Fruit fly (Drosophila melanogaster) whole organism, embryonic: ENCODE measurements around the gene loaf.

Experiments used
- ATbp ChIP-seq: fragments of 200-800 bp; sonication (Bioruptor generic); optimal IDR thresholded peaks from 2 replicates; lab custom pipeline; 2017; ENCODE audit warnings: missing biosample characterization, mild to moderate bottlenecking, missing genetic modification characterization, missing genetic modification reagents
- Aef1 ChIP-seq: fragments of 200-800 bp; sonication (Bioruptor generic); IDR thresholded peaks from 3 replicates; pipeline ENCODE4 v1.3.6; 2022; ENCODE audit warnings: missing biosample characterization, missing genetic modification characterization
- Atf-2 ChIP-seq: fragments of 200-800 bp; sonication (Bioruptor generic); optimal IDR thresholded peaks from 2 replicates; lab custom pipeline; 2016; ENCODE audit warnings: missing biosample characterization, missing genetic modification characterization
- CG10209 ChIP-seq: fragments of 200-800 bp; sonication (Bioruptor generic); optimal IDR thresholded peaks from 3 replicates; lab custom pipeline; 2017; ENCODE audit warnings: missing biosample characterization, mild to moderate bottlenecking, missing genetic modification characterization, missing genetic modification reagents
- CG1024 ChIP-seq: fragments of 200-800 bp; sonication (Bioruptor generic); IDR thresholded peaks from 2 replicates; pipeline ENCODE4 v1.3.6; 2022; ENCODE audit warnings: missing biosample characterization, missing genetic modification characterization
- CG10543 ChIP-seq: fragments of 200-800 bp; sonication (Bioruptor generic); optimal IDR thresholded peaks from 3 replicates; lab custom pipeline; 2017; ENCODE audit warnings: missing biosample characterization, mild to moderate bottlenecking, missing genetic modification characterization, moderate library complexity
- CG1233 ChIP-seq: fragments of 200-800 bp; sonication (Bioruptor generic); optimal IDR thresholded peaks from 4 replicates; lab custom pipeline; 2018; ENCODE audit warnings: missing biosample characterization, mild to moderate bottlenecking, missing genetic modification characterization
- CG12391 ChIP-seq: fragments of 200-800 bp; sonication (Bioruptor generic); optimal IDR thresholded peaks from 3 replicates; lab custom pipeline; 2018; ENCODE audit warnings: missing biosample characterization, mild to moderate bottlenecking, missing genetic modification characterization, moderate library complexity
- CG15269 ChIP-seq: fragments of 200-800 bp; sonication (Bioruptor generic); optimal IDR thresholded peaks from 2 replicates; lab custom pipeline; 2018; ENCODE audit warnings: missing biosample characterization, mild to moderate bottlenecking, missing genetic modification characterization, moderate library complexity
- CG15479 ChIP-seq: fragments of 200-800 bp; sonication (Bioruptor generic); optimal IDR thresholded peaks from 3 replicates; lab custom pipeline; 2019; ENCODE audit warnings: missing biosample characterization, mild to moderate bottlenecking, missing genetic modification characterization, moderate library complexity
- CG16779 ChIP-seq: fragments of 200-800 bp; sonication (Bioruptor generic); IDR thresholded peaks from 2 replicates; pipeline ENCODE4 v1.3.6; 2022; ENCODE audit warnings: missing biosample characterization, missing genetic modification characterization
- CG17829 ChIP-seq: fragments of 200-800 bp; optimal IDR thresholded peaks from 2 replicates; lab custom pipeline; 2019; ENCODE audit warnings: missing biosample characterization, mild to moderate bottlenecking, missing genetic modification characterization, moderate library complexity
- CG18599 ChIP-seq: fragments of 200-800 bp; sonication (Bioruptor generic); optimal IDR thresholded peaks from 3 replicates; lab custom pipeline; 2017; ENCODE audit warnings: missing biosample characterization, missing genetic modification characterization, mild to moderate bottlenecking, moderate library complexity, missing genetic modification reagents
- CG32767 ChIP-seq: fragments of 200-800 bp; sonication (Bioruptor generic); IDR thresholded peaks from 2 replicates; pipeline ENCODE4 v1.3.6; 2022; ENCODE audit warnings: missing biosample characterization, missing genetic modification characterization
- CG3847 ChIP-seq: fragments of 200-800 bp; sonication (Bioruptor generic); IDR thresholded peaks from 2 replicates; pipeline ENCODE4 v1.3.6; 2022; ENCODE audit warnings: missing biosample characterization, missing genetic modification characterization
- CG4707 ChIP-seq: fragments of 200-800 bp; sonication (Bioruptor generic); optimal IDR thresholded peaks from 2 replicates; lab custom pipeline; 2018; ENCODE audit warnings: missing biosample characterization, mild to moderate bottlenecking, missing genetic modification characterization, moderate library complexity
- CG4854 ChIP-seq: fragments of 200-800 bp; sonication (Bioruptor generic); optimal IDR thresholded peaks from 2 replicates; lab custom pipeline; 2016; ENCODE audit warnings: missing biosample characterization, missing genetic modification characterization, inconsistent platforms
- CG7928 ChIP-seq: fragments of 200-800 bp; sonication (Bioruptor generic); optimal IDR thresholded peaks from 2 replicates; lab custom pipeline; 2017; ENCODE audit warnings: missing biosample characterization, mild to moderate bottlenecking, missing genetic modification characterization
- CG8765 ChIP-seq: fragments of 200-800 bp; sonication (Bioruptor generic); IDR thresholded peaks from 2 replicates; pipeline ENCODE4 v1.3.6; 2022; ENCODE audit warnings: missing biosample characterization, missing genetic modification characterization
- CG9932 ChIP-seq: fragments of 200-800 bp; sonication (Bioruptor generic); IDR thresholded peaks from 2 replicates; pipeline ENCODE4 v1.3.6; 2022; ENCODE audit warnings: missing biosample characterization, missing genetic modification characterization
- CoRest ChIP-seq: fragments of 200-800 bp; sonication (Bioruptor generic); optimal IDR thresholded peaks from 3 replicates; lab custom pipeline; 2018; ENCODE audit warnings: missing biosample characterization, mild to moderate bottlenecking, missing genetic modification characterization, moderate library complexity
- D19B ChIP-seq: fragments of 200-800 bp; sonication (Bioruptor generic); optimal IDR thresholded peaks from 2 replicates; lab custom pipeline; 2017; ENCODE audit warnings: missing biosample characterization, mild to moderate bottlenecking, missing genetic modification characterization
- E2f1 ChIP-seq: fragments of 200-800 bp; sonication (Bioruptor generic); IDR thresholded peaks from 2 replicates; pipeline ENCODE4 v1.3.6; 2022; ENCODE audit warnings: missing biosample characterization, missing genetic modification characterization
- Elba2 ChIP-seq: fragments of 200-800 bp; sonication (Bioruptor generic); optimal IDR thresholded peaks from 3 replicates; lab custom pipeline; 2016; ENCODE audit warnings: missing biosample characterization, missing genetic modification characterization
- HLH4C ChIP-seq: fragments of 200-800 bp; sonication (Bioruptor generic); IDR thresholded peaks from 3 replicates; pipeline ENCODE4 v1.3.6; 2022; ENCODE audit warnings: missing biosample characterization, missing genetic modification characterization; ENCODE audit not compliant: partially characterized antibody
- HLH54F ChIP-seq: fragments of 200-800 bp; sonication (Bioruptor generic); optimal IDR thresholded peaks from 3 replicates; lab custom pipeline; 2016; ENCODE audit warnings: missing biosample characterization, missing genetic modification characterization
- Hey ChIP-seq: fragments of 200-800 bp; sonication (Bioruptor generic); optimal IDR thresholded peaks from 3 replicates; lab custom pipeline; 2018; ENCODE audit warnings: missing biosample characterization, mild to moderate bottlenecking, missing genetic modification characterization
- Hr78 ChIP-seq, 2 experiments: fragments of 200-800 bp in 1 of 2; fragments of >200 bp in 1 of 2; sonication (Bioruptor generic) in 1 of 2; optimal IDR thresholded peaks; 2 replicates each; lab custom pipeline; 2017 to 2019; ENCODE audit warnings: missing biosample characterization in 2 of 2, missing genetic modification characterization in 2 of 2, mild to moderate bottlenecking in 1 of 2, moderate library complexity in 1 of 2
- Med ChIP-seq: fragments of 200-800 bp; sonication (Bioruptor generic); peaks from one replicate; lab custom pipeline; 2016; ENCODE audit warnings: missing biosample characterization, missing genetic modification characterization, mild to moderate bottlenecking, inconsistent platforms, moderate library complexity
- NC2β ChIP-seq: fragments of 200-800 bp; sonication (Bioruptor generic); optimal IDR thresholded peaks from 2 replicates; lab custom pipeline; 2016; ENCODE audit warnings: missing biosample characterization, missing genetic modification characterization
- Ravus ChIP-seq: fragments of 200-800 bp; sonication (Bioruptor generic); IDR thresholded peaks from 2 replicates; pipeline ENCODE4 v1.3.6; 2022; ENCODE audit warnings: missing biosample characterization, missing genetic modification characterization
- Spps ChIP-seq: fragments of 200-800 bp; sonication (Bioruptor generic); optimal IDR thresholded peaks from 2 replicates; lab custom pipeline; 2018; ENCODE audit warnings: missing biosample characterization, mild to moderate bottlenecking, missing genetic modification characterization
- Sry-δ ChIP-seq: fragments of 200-800 bp; sonication (Bioruptor generic); optimal IDR thresholded peaks from 2 replicates; lab custom pipeline; 2016; ENCODE audit warnings: missing biosample characterization, missing genetic modification characterization
- Taf1 ChIP-seq: fragments of 200-800 bp; sonication (Bioruptor generic); IDR thresholded peaks from 2 replicates; pipeline ENCODE4 v1.3.6; 2022; ENCODE audit warnings: missing biosample characterization, missing genetic modification characterization
- Trl ChIP-seq, 3 experiments: fragments of >200 bp in 2 of 3; fragments of 200-800 bp in 1 of 3; sonication (Bioruptor generic) in 1 of 3; optimal IDR thresholded peaks; 2 replicates in 1 of 3; 3 replicates in 2 of 3; lab custom pipeline; 2016 to 2017; ENCODE audit warnings: missing biosample characterization in 1 of 3, missing genetic modification characterization in 1 of 3
- cato ChIP-seq: fragments of 200-800 bp; sonication (Bioruptor generic); optimal IDR thresholded peaks from 2 replicates; lab custom pipeline; 2016; ENCODE audit warnings: missing biosample characterization, missing genetic modification characterization, borderline replicate concordance
- chn ChIP-seq: fragments of 200-800 bp; sonication (Bioruptor generic); optimal IDR thresholded peaks from 2 replicates; lab custom pipeline; 2016; ENCODE audit warnings: missing biosample characterization, missing genetic modification characterization
- da ChIP-seq: fragments of 200-800 bp; sonication (Bioruptor generic); optimal IDR thresholded peaks from 2 replicates; lab custom pipeline; 2016; ENCODE audit warnings: missing biosample characterization, missing genetic modification characterization
- dpn ChIP-seq, 2 experiments: fragments of 200-800 bp; sonication (Bioruptor generic); optimal IDR thresholded peaks; 3 replicates each; lab custom pipeline; 2016; ENCODE audit warnings: missing biosample characterization in 2 of 2, missing genetic modification characterization in 2 of 2
- dysf ChIP-seq: fragments of 200-800 bp; sonication (Bioruptor generic); IDR thresholded peaks from 3 replicates; pipeline ENCODE4 v1.3.6; 2022; ENCODE audit warnings: missing biosample characterization, missing genetic modification characterization
- fd102C ChIP-seq: fragments of 200-800 bp; sonication (Bioruptor generic); optimal IDR thresholded peaks from 2 replicates; lab custom pipeline; 2018; ENCODE audit warnings: missing biosample characterization, mild to moderate bottlenecking, missing genetic modification characterization, moderate library complexity
- fd96Cb ChIP-seq: fragments of 200-800 bp; sonication (Bioruptor generic); optimal IDR thresholded peaks from 2 replicates; lab custom pipeline; 2018; ENCODE audit warnings: missing biosample characterization, mild to moderate bottlenecking, missing genetic modification characterization, moderate library complexity
- gcm ChIP-seq: fragments of 200-800 bp; sonication (Bioruptor generic); optimal IDR thresholded peaks from 2 replicates; lab custom pipeline; 2019; ENCODE audit warnings: missing biosample characterization, mild to moderate bottlenecking, missing genetic modification characterization, moderate library complexity
- gfzf ChIP-seq: fragments of 200-800 bp; sonication (Bioruptor generic); optimal IDR thresholded peaks from 2 replicates; lab custom pipeline; 2016; ENCODE audit warnings: missing biosample characterization, mild to moderate bottlenecking, missing genetic modification characterization, moderate library complexity
- jumu ChIP-seq: fragments of 200-800 bp; sonication (Bioruptor generic); optimal IDR thresholded peaks from 3 replicates; lab custom pipeline; 2016; ENCODE audit warnings: missing biosample characterization, missing genetic modification characterization
- luna ChIP-seq: fragments of 200-800 bp; sonication (Bioruptor generic); optimal IDR thresholded peaks from 2 replicates; lab custom pipeline; 2016; ENCODE audit warnings: missing biosample characterization, missing genetic modification characterization
- row ChIP-seq: fragments of 200-800 bp; sonication (Bioruptor generic); IDR thresholded peaks from 3 replicates; pipeline ENCODE4 v1.3.6; 2022; ENCODE audit warnings: missing biosample characterization, missing genetic modification characterization
- tgo ChIP-seq: fragments of 200-800 bp; sonication (Bioruptor generic); IDR thresholded peaks from 3 replicates; pipeline ENCODE4 v1.3.6; 2022; ENCODE audit warnings: missing biosample characterization, missing genetic modification characterization
- vnd ChIP-seq: fragments of 200-800 bp; sonication (Bioruptor generic); IDR thresholded peaks from 3 replicates; pipeline ENCODE4 v1.3.6; 2022; ENCODE audit warnings: missing biosample characterization, missing genetic modification characterization; ENCODE audit not compliant: partially characterized antibody
- vvl ChIP-seq: fragments of 200-800 bp; sonication (Bioruptor generic); IDR thresholded peaks from 2 replicates; pipeline ENCODE4 v1.3.6; 2022; ENCODE audit warnings: missing biosample characterization, missing genetic modification characterization

The loaf gene

DNA sequence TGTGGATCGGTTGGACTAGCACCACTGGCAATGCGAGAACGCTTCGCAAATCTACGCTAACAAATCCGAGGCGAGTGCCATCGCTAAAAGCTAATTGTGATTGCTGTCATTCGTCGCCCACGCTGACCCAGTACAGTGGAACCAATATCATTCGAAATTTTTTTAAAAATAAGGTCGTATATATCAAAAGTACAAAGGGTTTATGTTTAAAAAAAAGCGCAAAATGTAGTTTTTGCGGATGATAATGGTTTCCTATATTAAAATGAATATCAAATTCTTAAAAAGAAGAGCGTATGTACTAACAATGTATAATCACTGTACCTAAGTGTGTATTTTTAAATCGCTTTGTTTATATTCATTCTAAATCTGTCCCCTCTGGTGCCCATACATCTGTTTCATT, 19.3 kb upstream of the loaf start (continued):
- peak; percentile 17 for TF ChIP-seq CG7928 (GFP tag; lab: Kevin White, UChicago)
- peak; percentile 58 for TF ChIP-seq CG18599
- peak; percentile 39; the same call in 2 of the 3 replicates for TF ChIP-seq Aef1 (GFP tag; lab: Robert Waterston, UW)
- TF ChIP-seq CG4854 (GFP tag; lab: Kevin White, UChicago), result no peak
- peak; percentile 14 for TF ChIP-seq Sry-δ (GFP tag; lab: Kevin White, UChicago)
- no peak for TF ChIP-seq CG15269 (tag; lab: Kevin White, UChicago)
- TF ChIP-seq fd102C, result no peak
- no peak for TF ChIP-seq D19B
- no peak for TF ChIP-seq CG4707 (GFP tag; lab: Kevin White, UChicago)
- TF ChIP-seq CG9932, result peak; percentile 75
- TF ChIP-seq chn, result no peak
- TF ChIP-seq Atf-2 (GFP tag; lab: Kevin White, UChicago), result no peak
- no peak for TF ChIP-seq cato (GFP tag; lab: Kevin White, UChicago)
- TF ChIP-seq Med, result peak; percentile 71
- TF ChIP-seq gcm (GFP tag; lab: Kevin White, UChicago), result no peak
- TF ChIP-seq fd96Cb, result peak; percentile 25
- TF ChIP-seq E2f1 (GFP tag; lab: Robert Waterston, UW), result 0 out of 2 replicates have a peak, but pooled peaks have one; percentile 40
- 0 out of 2 replicates have a peak, but pooled peaks have one; percentile 15 for TF ChIP-seq Taf1 (GFP tag; lab: Robert Waterston, UW)
- TF ChIP-seq ATbp (GFP tag; lab: Kevin White, UChicago), result no peak
- TF ChIP-seq Elba2, result no peak
- no peak for TF ChIP-seq HLH4C (GFP tag; lab: Robert Waterston, UW)
- peak; percentile 28 for TF ChIP-seq CG1233 (GFP tag; lab: Kevin White, UChicago)
- TF ChIP-seq Ravus (GFP tag; lab: Robert Waterston, UW), result no peak; the same call in 1 of the 2 replicates
- peak; percentile 59 for TF ChIP-seq CoRest (tag; lab: Kevin White, UChicago)
- TF ChIP-seq CG8765 (GFP tag; lab: Robert Waterston, UW), result no peak
- TF ChIP-seq CG10209 (GFP tag; lab: Kevin White, UChicago), result peak; percentile 29
- no peak for TF ChIP-seq Trl (optimal IDR thresholded peaks at IDR 0.05; lab: Kevin White, UChicago)
- TF ChIP-seq Trl (GFP tag; optimal IDR thresholded peaks at IDR 0.05; lab: Kevin White, UChicago), result no peak
- TF ChIP-seq CG1024 (GFP tag; lab: Robert Waterston, UW), result no peak
- no peak for TF ChIP-seq gfzf (GFP tag; lab: Kevin White, UChicago)
- peak; percentile 80 for TF ChIP-seq dysf (GFP tag; lab: Robert Waterston, UW)
- no peak for TF ChIP-seq CG17829 (tag; lab: Kevin White, UChicago)
- peak; percentile 67; the same call in 2 of the 3 replicates for TF ChIP-seq tgo
- peak; percentile 66; the same call in 1 of the 2 replicates for TF ChIP-seq vvl (GFP tag; lab: Robert Waterston, UW)
- peak; percentile 67 for TF ChIP-seq CG10543 (GFP tag; lab: Kevin White, UChicago)
- no peak for TF ChIP-seq HLH54F (GFP tag; lab: Kevin White, UChicago)
- TF ChIP-seq CG12391 (tag; lab: Kevin White, UChicago), result no peak
- TF ChIP-seq da, result no peak
- TF ChIP-seq CG32767 (GFP tag; lab: Robert Waterston, UW), result peak; percentile 47; the same call in 1 of the 2 replicates
- no peak for TF ChIP-seq CG16779
- no peak for TF ChIP-seq jumu (GFP tag; lab: Kevin White, UChicago)
- no peak for TF ChIP-seq luna (GFP tag; lab: Kevin White, UChicago)
- TF ChIP-seq Hey (tag; lab: Kevin White, UChicago), result no peak
- no peak for TF ChIP-seq CG15479 (GFP tag; lab: Kevin White, UChicago)
- no peak for TF ChIP-seq NC2β (GFP tag; lab: Kevin White, UChicago)
- no peak for TF ChIP-seq Spps (tag; lab: Kevin White, UChicago)
- no peak for TF ChIP-seq Hr78 (GFP tag; optimal IDR thresholded peaks at IDR 0.05; lab: Kevin White, UChicago)
- TF ChIP-seq row (GFP tag; lab: Robert Waterston, UW), result peak; percentile 76
- TF ChIP-seq CG3847 (GFP tag; lab: Robert Waterston, UW), result peak; percentile 46; the same call in 1 of the 2 replicates
- no peak for TF ChIP-seq vnd
- TF ChIP-seq dpn (GFP tag; optimal IDR thresholded peaks at IDR 0.05; lab: Kevin White, UChicago), result peak in 1 of 2 experiments; percentile 23
